Fruit fly (Drosophila melanogaster) whole organism, embryonic: ENCODE results near the gene Snm1.

ENCODE experiments used
- CG1024 ChIP-seq: fragments of 200-800 bp; sonication (Bioruptor generic); IDR thresholded peaks from 2 replicates; pipeline ENCODE4 v1.3.6; 2022; ENCODE audit warnings: missing biosample characterization, missing genetic modification characterization
- CG10543 ChIP-seq: fragments of 200-800 bp; sonication (Bioruptor generic); optimal IDR thresholded peaks from 3 replicates; lab custom pipeline; 2017; ENCODE audit warnings: missing biosample characterization, mild to moderate bottlenecking, missing genetic modification characterization, moderate library complexity
- CG10654 ChIP-seq: fragments of 200-800 bp; sonication (Bioruptor generic); optimal IDR thresholded peaks from 2 replicates; lab custom pipeline; 2016; ENCODE audit warnings: missing biosample characterization, missing genetic modification characterization
- CG10959 ChIP-seq: fragments of 200-800 bp; sonication (Bioruptor generic); IDR thresholded peaks from 2 replicates; pipeline ENCODE4 v1.3.6; 2022; ENCODE audit warnings: missing biosample characterization, missing genetic modification characterization
- CG11085 ChIP-seq: fragments of 200-800 bp; sonication (Bioruptor generic); IDR thresholded peaks from 2 replicates; pipeline ENCODE4 v1.3.6; 2022; ENCODE audit warnings: missing biosample characterization, missing genetic modification characterization
- CG12391 ChIP-seq: fragments of 200-800 bp; sonication (Bioruptor generic); optimal IDR thresholded peaks from 3 replicates; lab custom pipeline; 2018; ENCODE audit warnings: missing biosample characterization, mild to moderate bottlenecking, missing genetic modification characterization, moderate library complexity
- CG13775 ChIP-seq: fragments of 200-800 bp; sonication (Bioruptor generic); optimal IDR thresholded peaks from 3 replicates; lab custom pipeline; 2017; ENCODE audit warnings: missing biosample characterization, mild to moderate bottlenecking, missing genetic modification characterization
- CG14710 ChIP-seq: fragments of 200-800 bp; sonication (Bioruptor generic); optimal IDR thresholded peaks from 3 replicates; lab custom pipeline; 2019; ENCODE audit warnings: missing biosample characterization, mild to moderate bottlenecking, missing genetic modification characterization, moderate library complexity
- CG15514 ChIP-seq: fragments of 200-800 bp; sonication (Bioruptor generic); optimal IDR thresholded peaks from 3 replicates; lab custom pipeline; 2017; ENCODE audit warnings: missing biosample characterization, missing genetic modification characterization, mild to moderate bottlenecking, moderate library complexity, missing genetic modification reagents
- CG15696 ChIP-seq: fragments of 200-800 bp; sonication (Bioruptor generic); optimal IDR thresholded peaks from 2 replicates; lab custom pipeline; 2019; ENCODE audit warnings: missing biosample characterization, mild to moderate bottlenecking, missing genetic modification characterization, moderate library complexity
- CG1647 ChIP-seq: fragments of 200-800 bp; sonication (Bioruptor generic); optimal IDR thresholded peaks from 3 replicates; lab custom pipeline; 2016; ENCODE audit warnings: missing biosample characterization, missing genetic modification characterization
- CG17359 ChIP-seq: fragments of 200-800 bp; sonication (Bioruptor generic); optimal IDR thresholded peaks from 3 replicates; lab custom pipeline; 2018; ENCODE audit warnings: missing biosample characterization, mild to moderate bottlenecking, missing genetic modification characterization, moderate library complexity
- CG17802 ChIP-seq: fragments of 200-800 bp; sonication (Bioruptor generic); optimal IDR thresholded peaks from 2 replicates; lab custom pipeline; 2018; ENCODE audit warnings: missing biosample characterization, mild to moderate bottlenecking, missing genetic modification characterization, moderate library complexity
- CG4328 ChIP-seq: fragments of 200-800 bp; sonication (Bioruptor generic); optimal IDR thresholded peaks from 3 replicates; lab custom pipeline; 2017; ENCODE audit warnings: missing biosample characterization, missing genetic modification reagents, missing genetic modification characterization
- CG7839 ChIP-seq: fragments of 200-800 bp; sonication (Bioruptor generic); optimal IDR thresholded peaks from 3 replicates; lab custom pipeline; 2018; ENCODE audit warnings: missing biosample characterization, mild to moderate bottlenecking, missing genetic modification characterization, moderate library complexity
- CG8089 ChIP-seq: fragments of 200-800 bp; sonication (Bioruptor generic); optimal IDR thresholded peaks from 3 replicates; lab custom pipeline; 2016; ENCODE audit warnings: missing biosample characterization, missing genetic modification characterization
- CG8290 ChIP-seq, 3 experiments: fragments of 200-800 bp; sonication (Bioruptor generic); optimal IDR thresholded peaks; 2 replicates each; lab custom pipeline; 2016 to 2019; ENCODE audit warnings: missing biosample characterization in 3 of 3, missing genetic modification characterization in 3 of 3, mild to moderate bottlenecking in 2 of 3, moderate library complexity in 1 of 3
- CG9797 ChIP-seq: fragments of 200-800 bp; sonication (Bioruptor generic); optimal IDR thresholded peaks from 3 replicates; lab custom pipeline; 2018; ENCODE audit warnings: missing biosample characterization, mild to moderate bottlenecking, missing genetic modification characterization
- D19A ChIP-seq: fragments of 200-800 bp; optimal IDR thresholded peaks from 3 replicates; lab custom pipeline; 2019; ENCODE audit warnings: missing biosample characterization, mild to moderate bottlenecking, missing genetic modification characterization, moderate library complexity
- Dbx ChIP-seq: fragments of 200-800 bp; sonication (Bioruptor generic); IDR thresholded peaks from 3 replicates; pipeline ENCODE4 v1.3.6; 2022; ENCODE audit warnings: missing biosample characterization, missing genetic modification characterization
- Deaf1 ChIP-seq: fragments of 200-800 bp; optimal IDR thresholded peaks from 3 replicates; lab custom pipeline; 2019; ENCODE audit warnings: missing biosample characterization, mild to moderate bottlenecking, missing genetic modification characterization, moderate library complexity
- Dref ChIP-seq: fragments of 200-800 bp; sonication (Bioruptor generic); IDR thresholded peaks from 2 replicates; pipeline ENCODE4 v1.3.6; 2022; ENCODE audit warnings: missing biosample characterization, missing genetic modification characterization
- Ets65A ChIP-seq: fragments of 200-800 bp; sonication (Bioruptor generic); peaks from one replicate; lab custom pipeline; 2016; ENCODE audit warnings: missing biosample characterization, missing genetic modification characterization
- Fer2 ChIP-seq: fragments of 200-800 bp; sonication (Bioruptor generic); optimal IDR thresholded peaks from 2 replicates; lab custom pipeline; 2018; ENCODE audit warnings: missing biosample characterization, mild to moderate bottlenecking, missing genetic modification characterization, moderate library complexity
- Hand ChIP-seq: fragments of 200-800 bp; sonication (Bioruptor generic); optimal IDR thresholded peaks from 2 replicates; lab custom pipeline; 2017; ENCODE audit warnings: mild to moderate bottlenecking, missing biosample characterization, missing genetic modification reagents, missing genetic modification characterization
- Med ChIP-seq: fragments of 200-800 bp; sonication (Bioruptor generic); peaks from one replicate; lab custom pipeline; 2016; ENCODE audit warnings: missing biosample characterization, missing genetic modification characterization, mild to moderate bottlenecking, inconsistent platforms, moderate library complexity
- Mrtf ChIP-seq: fragments of 200-800 bp; sonication (Bioruptor generic); IDR thresholded peaks from 3 replicates; pipeline ENCODE4 v1.3.6; 2022; ENCODE audit warnings: missing biosample characterization, missing genetic modification characterization
- NC2β ChIP-seq: fragments of 200-800 bp; sonication (Bioruptor generic); optimal IDR thresholded peaks from 2 replicates; lab custom pipeline; 2016; ENCODE audit warnings: missing biosample characterization, missing genetic modification characterization
- Oli ChIP-seq: fragments of 200-800 bp; sonication (Bioruptor generic); optimal IDR thresholded peaks from 2 replicates; lab custom pipeline; 2018; ENCODE audit warnings: missing biosample characterization, mild to moderate bottlenecking, missing genetic modification characterization, moderate library complexity
- Pdp1 ChIP-seq, 2 experiments: fragments of 200-800 bp; sonication (Bioruptor generic); optimal IDR thresholded peaks; 3 replicates each; lab custom pipeline; 2016; ENCODE audit warnings: missing biosample characterization in 2 of 2, missing genetic modification characterization in 2 of 2, mild to moderate bottlenecking in 1 of 2, moderate library complexity in 1 of 2
- Ssrp ChIP-seq: fragments of 200-800 bp; sonication (Bioruptor generic); optimal IDR thresholded peaks from 2 replicates; lab custom pipeline; 2018; ENCODE audit warnings: missing biosample characterization, mild to moderate bottlenecking, missing genetic modification characterization, moderate library complexity
- bcd ChIP-seq: fragments of 200-800 bp; sonication (Bioruptor generic); optimal IDR thresholded peaks from 2 replicates; lab custom pipeline; 2017; ENCODE audit warnings: missing biosample characterization, mild to moderate bottlenecking, missing genetic modification characterization
- bigmax ChIP-seq: fragments of 200-800 bp; sonication (Bioruptor generic); optimal IDR thresholded peaks from 2 replicates; lab custom pipeline; 2018; ENCODE audit warnings: missing biosample characterization, mild to moderate bottlenecking, missing genetic modification characterization
- caup ChIP-seq: fragments of 200-800 bp; sonication (Bioruptor generic); optimal IDR thresholded peaks from 3 replicates; lab custom pipeline; 2017; ENCODE audit warnings: missing biosample characterization, mild to moderate bottlenecking, missing genetic modification characterization, moderate library complexity; ENCODE audit not compliant: severe bottlenecking
- ewg ChIP-seq: fragments of 200-800 bp; sonication (Bioruptor generic); optimal IDR thresholded peaks from 3 replicates; lab custom pipeline; 2017; ENCODE audit warnings: mild to moderate bottlenecking, missing biosample characterization, missing genetic modification reagents, missing genetic modification characterization
- fd96Cb ChIP-seq: fragments of 200-800 bp; sonication (Bioruptor generic); optimal IDR thresholded peaks from 2 replicates; lab custom pipeline; 2018; ENCODE audit warnings: missing biosample characterization, mild to moderate bottlenecking, missing genetic modification characterization, moderate library complexity
- ftz-f1 ChIP-seq: fragments of 200-800 bp; sonication (Bioruptor generic); optimal IDR thresholded peaks from 2 replicates; lab custom pipeline; 2016; ENCODE audit warnings: missing biosample characterization, missing genetic modification characterization
- gcm ChIP-seq: fragments of 200-800 bp; sonication (Bioruptor generic); optimal IDR thresholded peaks from 2 replicates; lab custom pipeline; 2019; ENCODE audit warnings: missing biosample characterization, mild to moderate bottlenecking, missing genetic modification characterization, moderate library complexity
- inv ChIP-seq: fragments of 200-800 bp; sonication (Bioruptor generic); IDR thresholded peaks from 2 replicates; pipeline ENCODE4 v1.3.6; 2022; ENCODE audit warnings: missing biosample characterization, missing genetic modification characterization; ENCODE audit not compliant: partially characterized antibody
- luna ChIP-seq: fragments of 200-800 bp; sonication (Bioruptor generic); optimal IDR thresholded peaks from 2 replicates; lab custom pipeline; 2016; ENCODE audit warnings: missing biosample characterization, missing genetic modification characterization
- nmo ChIP-seq: fragments of 200-800 bp; sonication (Bioruptor generic); optimal IDR thresholded peaks from 2 replicates; lab custom pipeline; 2018; ENCODE audit warnings: missing biosample characterization, mild to moderate bottlenecking, missing genetic modification characterization, moderate library complexity
- pzg ChIP-seq: fragments of 200-800 bp; sonication (Bioruptor generic); optimal IDR thresholded peaks from 3 replicates; lab custom pipeline; 2018; ENCODE audit warnings: missing biosample characterization, mild to moderate bottlenecking, missing genetic modification characterization, moderate library complexity
- schlank ChIP-seq: fragments of 200-800 bp; sonication (Bioruptor generic); optimal IDR thresholded peaks from 2 replicates; lab custom pipeline; 2018; ENCODE audit warnings: missing biosample characterization, mild to moderate bottlenecking, missing genetic modification characterization
- slou ChIP-seq: fragments of 200-800 bp; sonication (Bioruptor generic); optimal IDR thresholded peaks from 3 replicates; lab custom pipeline; 2016; ENCODE audit warnings: missing biosample characterization, missing genetic modification characterization
- sob ChIP-seq: fragments of 200-800 bp; sonication (Bioruptor generic); IDR thresholded peaks from 2 replicates; pipeline ENCODE4 v1.3.6; 2022; ENCODE audit warnings: missing biosample characterization, missing genetic modification characterization
- ssp ChIP-seq: fragments of 200-800 bp; sonication (Bioruptor generic); IDR thresholded peaks from 2 replicates; pipeline ENCODE4 v1.3.6; 2022; ENCODE audit warnings: missing biosample characterization, missing genetic modification characterization
- tll ChIP-seq, 2 experiments: fragments of 200-800 bp in 1 of 2; fragments of >200 bp in 1 of 2; sonication (Bioruptor generic) in 1 of 2; optimal IDR thresholded peaks; 2 replicates each; lab custom pipeline; 2017 to 2019; ENCODE audit warnings: missing biosample characterization in 2 of 2, missing genetic modification characterization in 2 of 2, mild to moderate bottlenecking in 1 of 2, moderate library complexity in 1 of 2
- unpg ChIP-seq: fragments of 200-800 bp; sonication (Bioruptor generic); optimal IDR thresholded peaks from 3 replicates; lab custom pipeline; 2018; ENCODE audit warnings: missing biosample characterization, mild to moderate bottlenecking, missing genetic modification characterization, moderate library complexity
- wor ChIP-seq: fragments of 200-800 bp; sonication (Bioruptor generic); IDR thresholded peaks from 2 replicates; pipeline ENCODE4 v1.3.6; 2022; ENCODE audit warnings: missing biosample characterization, missing genetic modification characterization

Gene Snm1

DNA sequence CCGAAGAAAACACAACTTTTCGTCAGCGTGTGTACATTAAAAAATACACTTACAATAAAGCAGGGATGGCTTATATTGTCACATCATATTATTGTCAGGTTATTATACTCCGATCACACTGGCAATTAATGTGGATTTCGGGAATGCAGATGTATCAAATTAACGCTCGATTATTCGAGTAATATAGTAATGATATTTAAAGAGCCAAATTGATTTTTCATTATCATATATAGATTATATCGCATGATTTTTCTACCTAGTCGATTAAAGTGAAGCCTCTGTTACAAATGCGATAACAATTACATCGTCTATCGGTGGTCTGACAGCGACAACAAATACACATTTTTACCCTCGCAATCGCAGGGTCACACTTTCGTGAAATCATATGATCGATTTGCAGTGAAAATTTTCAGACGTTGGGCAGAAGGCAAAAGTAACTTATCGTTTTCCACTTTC lies 36.5 kb downstream of the Snm1 start, which contains the start of the genes noi and Vha26 (continued):
- TF ChIP-seq CG1647 (GFP tag; lab: Kevin White, UChicago) (no peak), inv (peak; percentile 53; the same call in 1 of the 2 replicates), unpg (GFP tag; lab: Kevin White, UChicago) (no peak), Fer2 (tag; lab: Kevin White, UChicago) (peak; percentile 8), CG7839 (tag; lab: Kevin White, UChicago) (no peak), Ssrp (tag; lab: Kevin White, UChicago) (no peak), CG10654 (GFP tag; lab: Kevin White, UChicago) (peak; percentile 33), sob (0 out of 2 replicates have a peak, but pooled peaks have one; percentile 43), CG15696 (tag; lab: Kevin White, UChicago) (peak; percentile 56), gcm (GFP tag; lab: Kevin White, UChicago) (no peak), CG1024 (GFP tag; lab: Robert Waterston, UW) (peak; percentile 74), ftz-f1 (GFP tag; lab: Kevin White, UChicago) (peak; percentile 12), CG11085 (GFP tag; lab: Robert Waterston, UW) (no peak), Deaf1 (tag; lab: Kevin White, UChicago) (peak; percentile 19), CG4328 (GFP tag; lab: Kevin White, UChicago) (no peak), CG8089 (GFP tag; lab: Kevin White, UChicago) (no peak), luna (GFP tag; lab: Kevin White, UChicago) (no peak), tll (GFP tag; optimal IDR thresholded peaks at IDR 0.05; lab: Kevin White, UChicago) (peak in 1 of 2 experiments; percentile 33), fd96Cb (tag; lab: Kevin White, UChicago) (peak; percentile 18), bcd (GFP tag; lab: Kevin White, UChicago) (no peak), CG10959 (GFP tag; lab: Robert Waterston, UW) (no peak), schlank (tag; lab: Kevin White, UChicago) (no peak), CG13775 (peak; percentile 49), CG15514 (GFP tag; lab: Kevin White, UChicago) (peak; percentile 73), Pdp1 (GFP tag; optimal IDR thresholded peaks at IDR 0.05; lab: Kevin White, UChicago) (peak; percentile 4 to 43), bigmax (no peak), Hand (no peak), Oli (no peak), Med (GFP tag; lab: Kevin White, UChicago) (peak; percentile 91), CG8290 (GFP tag; optimal IDR thresholded peaks at IDR 0.05; lab: Kevin White, UChicago) (peak; percentile 54), CG8290 (tag; optimal IDR thresholded peaks at IDR 0.05; lab: Kevin White, UChicago) (peak in 1 of 2 experiments; percentile 28), Ets65A (GFP tag; lab: Kevin White, UChicago) (peak; percentile 93), Dbx (GFP tag; lab: Robert Waterston, UW) (0 out of 3 replicates have a peak, but pooled peaks have one; percentile 19), Dref (GFP tag; lab: Robert Waterston, UW) (peak; percentile 73), ewg (GFP tag; lab: Kevin White, UChicago) (no peak), CG14710 (peak; percentile 99), CG12391 (tag; lab: Kevin White, UChicago) (peak; percentile 72), nmo (GFP tag; lab: Kevin White, UChicago) (peak; percentile 87), CG10543 (GFP tag; lab: Kevin White, UChicago) (peak; percentile 44), wor (GFP tag; lab: Robert Waterston, UW) (no peak), caup (GFP tag; lab: Kevin White, UChicago) (peak; percentile 31), CG9797 (GFP tag; lab: Kevin White, UChicago) (peak; percentile 86), Mrtf (GFP tag; lab: Robert Waterston, UW) (no peak), CG17802 (tag; lab: Kevin White, UChicago) (peak; percentile 94), D19A (tag; lab: Kevin White, UChicago) (peak; percentile 95), CG17359 (tag; lab: Kevin White, UChicago) (peak; percentile 25), ssp (GFP tag; lab: Robert Waterston, UW) (peak; percentile 98), NC2β (GFP tag; lab: Kevin White, UChicago) (no peak), slou (peak; percentile 10), pzg (GFP tag; lab: Kevin White, UChicago) (peak; percentile 90)
